Worm (Caenorhabditis elegans) whole organism, late embryonic: ENCODE results near the gene emc-1.
A peak's percentile ranks its signal among the peaks of the same experiment; 100 is the strongest.

Experiments used
- C08G9.2 ChIP-seq: sonication (generic microtip); optimal IDR thresholded peaks from 2 replicates; lab custom pipeline; 2016; ENCODE audit warnings: mild to moderate bottlenecking, missing genetic modification characterization, moderate library complexity, missing compliant biosample characterization
- C38D4.7 ChIP-seq: fragments of 200-800 bp; sonication (Bioruptor generic); optimal IDR thresholded peaks from 2 replicates; lab custom pipeline; 2018; ENCODE audit warnings: mild to moderate bottlenecking, missing genetic modification characterization, moderate library complexity, missing compliant biosample characterization
- K02D7.2 ChIP-seq: sonication (generic microtip); optimal IDR thresholded peaks from 2 replicates; lab custom pipeline; 2017; ENCODE audit warnings: mild to moderate bottlenecking, missing genetic modification characterization, missing compliant biosample characterization
- Y22D7AL.16 ChIP-seq: sonication (generic microtip); optimal IDR thresholded peaks from 2 replicates; lab custom pipeline; 2016; ENCODE audit warnings: missing genetic modification characterization, missing compliant biosample characterization
- ahr-1 ChIP-seq: sonication (generic microtip); optimal IDR thresholded peaks from 2 replicates; lab custom pipeline; 2016; ENCODE audit warnings: missing genetic modification characterization, missing compliant biosample characterization
- ceh-19 ChIP-seq: fragments of 200-800 bp; sonication (Bioruptor generic); optimal IDR thresholded peaks from 2 replicates; lab custom pipeline; 2018; ENCODE audit warnings: mild to moderate bottlenecking, missing genetic modification characterization, missing compliant biosample characterization
- ceh-22 ChIP-seq: sonication (generic microtip); optimal IDR thresholded peaks from 2 replicates; lab custom pipeline; 2017; ENCODE audit warnings: missing biosample characterization, missing genetic modification characterization
- ceh-30 ChIP-seq: fragments of 150-350 bp; optimal IDR thresholded peaks from 2 replicates; lab custom pipeline; 2014; ENCODE audit warnings: missing biosample characterization, missing genetic modification characterization
- ceh-31 ChIP-seq: sonication (generic microtip); optimal IDR thresholded peaks from 2 replicates; lab custom pipeline; 2016; ENCODE audit warnings: missing genetic modification characterization, missing compliant biosample characterization
- ceh-9 ChIP-seq: sonication (generic microtip); optimal IDR thresholded peaks from 2 replicates; lab custom pipeline; 2016; ENCODE audit warnings: mild to moderate bottlenecking, missing genetic modification characterization, inconsistent platforms, missing compliant biosample characterization
- che-1 ChIP-seq: sonication (generic microtip); optimal IDR thresholded peaks from 2 replicates; lab custom pipeline; 2016; ENCODE audit warnings: mild to moderate bottlenecking, missing genetic modification characterization, missing compliant biosample characterization
- dmd-4 ChIP-seq: sonication (generic microtip); optimal IDR thresholded peaks from 2 replicates; lab custom pipeline; 2016; ENCODE audit warnings: borderline replicate concordance, missing genetic modification characterization, missing compliant biosample characterization
- elt-2 ChIP-seq: sonication (generic microtip); optimal IDR thresholded peaks from 2 replicates; lab custom pipeline; 2016; ENCODE audit warnings: missing genetic modification reagents, missing genetic modification characterization, missing compliant biosample characterization
- elt-4 ChIP-seq: sonication (generic microtip); optimal IDR thresholded peaks from 2 replicates; lab custom pipeline; 2016; ENCODE audit warnings: missing genetic modification characterization, missing compliant biosample characterization
- eyg-1 ChIP-seq: sonication (generic microtip); optimal IDR thresholded peaks from 2 replicates; lab custom pipeline; 2016; ENCODE audit warnings: missing genotype, missing genetic modification characterization, missing compliant biosample characterization
- fkh-10 ChIP-seq: fragments of 150-350 bp; optimal IDR thresholded peaks from 2 replicates; lab custom pipeline; 2014; ENCODE audit warnings: missing biosample characterization, missing genetic modification reagents, missing genetic modification characterization
- gmeb-2 ChIP-seq: sonication (generic microtip); optimal IDR thresholded peaks from 2 replicates; lab custom pipeline; 2016; ENCODE audit warnings: missing genetic modification characterization, inconsistent platforms, missing compliant biosample characterization
- hlh-15 ChIP-seq: sonication (generic microtip); optimal IDR thresholded peaks from 2 replicates; lab custom pipeline; 2016; ENCODE audit warnings: missing genetic modification characterization, missing compliant biosample characterization
- hlh-30 ChIP-seq: sonication (generic microtip); optimal IDR thresholded peaks from 2 replicates; lab custom pipeline; 2017; ENCODE audit warnings: antibody characterized with exemption, missing genetic modification characterization, missing compliant biosample characterization; ENCODE audit not compliant: insufficient read depth
- lim-6 ChIP-seq: sonication (generic microtip); optimal IDR thresholded peaks from 2 replicates; lab custom pipeline; 2016; ENCODE audit warnings: missing genetic modification characterization, missing compliant biosample characterization
- nfya-1 ChIP-seq: sonication (generic microtip); optimal IDR thresholded peaks from 2 replicates; lab custom pipeline; 2017; ENCODE audit warnings: missing genetic modification characterization, mild to moderate bottlenecking, missing compliant biosample characterization, antibody characterized with exemption, moderate library complexity
- nhr-11 ChIP-seq: fragments of 150-350 bp; optimal IDR thresholded peaks from 2 replicates; lab custom pipeline; 2014; ENCODE audit warnings: missing biosample characterization, missing genetic modification characterization
- nhr-232 ChIP-seq: sonication (generic microtip); optimal IDR thresholded peaks from 2 replicates; lab custom pipeline; 2016; ENCODE audit warnings: missing genetic modification characterization, missing compliant biosample characterization
- npax-4 ChIP-seq: sonication (generic microtip); optimal IDR thresholded peaks from 2 replicates; lab custom pipeline; 2016; ENCODE audit warnings: missing genetic modification characterization, missing compliant biosample characterization
- pax-1 ChIP-seq: fragments of 150-350 bp; optimal IDR thresholded peaks from 2 replicates; lab custom pipeline; 2014; ENCODE audit warnings: missing biosample characterization, missing genetic modification characterization
- pha-2 ChIP-seq: sonication (generic microtip); optimal IDR thresholded peaks from 2 replicates; lab custom pipeline; 2017; ENCODE audit warnings: mild to moderate bottlenecking, missing genetic modification characterization, missing compliant biosample characterization
- pha-4 ChIP-seq: fragments of 150-350 bp; optimal IDR thresholded peaks from 2 replicates; lab custom pipeline; 2018; ENCODE audit warnings: missing biosample characterization, missing genetic modification reagents, missing genetic modification characterization
- sdc-2 ChIP-seq: sonication (generic microtip); optimal IDR thresholded peaks from 2 replicates; lab custom pipeline; 2016; ENCODE audit warnings: missing genotype, missing genetic modification characterization, missing compliant biosample characterization
- sox-4 ChIP-seq: sonication (generic microtip); optimal IDR thresholded peaks from 2 replicates; lab custom pipeline; 2017; ENCODE audit warnings: mild to moderate bottlenecking, missing genetic modification characterization, inconsistent platforms, missing compliant biosample characterization
- tbx-2 ChIP-seq: sonication (generic microtip); optimal IDR thresholded peaks from 2 replicates; lab custom pipeline; 2016; ENCODE audit warnings: missing genetic modification characterization, missing compliant biosample characterization
- tbx-7 ChIP-seq: sonication (generic microtip); optimal IDR thresholded peaks from 2 replicates; lab custom pipeline; 2016; ENCODE audit warnings: missing genotype, missing genetic modification characterization, missing compliant biosample characterization
- ttx-3 ChIP-seq: sonication (generic microtip); optimal IDR thresholded peaks from 2 replicates; lab custom pipeline; 2016; ENCODE audit warnings: missing genetic modification reagents, missing genetic modification characterization, missing compliant biosample characterization
- unc-3 ChIP-seq, 2 experiments: fragments of 200-800 bp in 1 of 2; sonication (Bioruptor generic) in 1 of 2; sonication (generic microtip) in 1 of 2; conservative IDR thresholded peaks in 1 of 2; optimal IDR thresholded peaks in 1 of 2; 2 replicates each; pipeline versions ENCODE4 v1.3.6 to Lab custom; 2016 to 2022; ENCODE audit warnings: missing compliant biosample characterization in 2 of 2, missing genetic modification characterization in 2 of 2, missing genetic modification reagents in 1 of 2
- unc-42 ChIP-seq: sonication (generic microtip); optimal IDR thresholded peaks from 2 replicates; lab custom pipeline; 2016; ENCODE audit warnings: missing genotype, missing genetic modification characterization, missing compliant biosample characterization
- unc-55 ChIP-seq: sonication (generic microtip); optimal IDR thresholded peaks from 2 replicates; lab custom pipeline; 2017; ENCODE audit warnings: missing biosample characterization, missing genetic modification reagents, missing genetic modification characterization
- unc-86 ChIP-seq: sonication (generic microtip); optimal IDR thresholded peaks from 2 replicates; lab custom pipeline; 2016; ENCODE audit warnings: missing genetic modification characterization, missing compliant biosample characterization
- ztf-16 ChIP-seq: sonication (generic microtip); optimal IDR thresholded peaks from 2 replicates; lab custom pipeline; 2017; ENCODE audit warnings: missing genetic modification characterization, missing compliant biosample characterization

The emc-1 gene

DNA sequence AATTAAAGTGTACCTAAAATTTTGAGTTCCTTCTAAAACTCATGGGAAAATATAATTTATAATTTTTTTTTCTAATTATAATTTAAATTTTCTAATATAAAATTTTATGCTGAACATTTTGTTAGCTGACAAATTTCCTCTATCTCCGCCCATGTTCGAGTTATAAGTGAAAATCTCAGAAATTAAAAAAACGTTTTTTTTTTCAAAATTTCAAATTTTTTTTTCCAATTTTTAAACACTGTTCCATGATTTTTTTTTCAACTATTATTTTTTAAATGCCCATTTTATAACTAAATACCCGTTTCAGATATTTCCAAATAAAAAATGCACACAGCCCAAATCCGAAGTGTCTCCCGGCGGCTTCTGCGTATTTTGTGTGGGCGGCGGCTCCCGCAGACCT is 18.8 kb upstream of the emc-1 start, which contains the start of gene Y51H7BR.8:
Y51H7BR.8 (plus strand) TSS at position 301 of the 400 bp plus-strand sequence.
- TF ChIP-seq che-1 (tag; lab: Kevin White, UChicago) (no peak), unc-55 (no peak), elt-4 (tag; lab: Kevin White, UChicago) (no peak), pha-2 (tag; lab: Kevin White, UChicago) (no peak), sox-4 (no peak), ceh-30 (tag; lab: Kevin White, UChicago) (no peak), fkh-10 (GFP tag; lab: Kevin White, UChicago) (no peak), hlh-15 (tag; lab: Kevin White, UChicago) (no peak), ztf-16 (tag; lab: Kevin White, UChicago) (no peak), ahr-1 (tag; lab: Kevin White, UChicago) (no peak), dmd-4 (no peak), sdc-2 (tag; lab: Kevin White, UChicago) (no peak), ceh-9 (tag; lab: Kevin White, UChicago) (no peak), unc-42 (tag; lab: Kevin White, UChicago) (no peak), nhr-11 (tag; lab: Kevin White, UChicago) (no peak), npax-4 (no peak), ttx-3 (no peak), pax-1 (tag; lab: Kevin White, UChicago) (no peak), C38D4.7 (GFP tag; lab: Kevin White, UChicago) (no peak), ceh-31 (tag; lab: Kevin White, UChicago) (no peak)

DNA sequence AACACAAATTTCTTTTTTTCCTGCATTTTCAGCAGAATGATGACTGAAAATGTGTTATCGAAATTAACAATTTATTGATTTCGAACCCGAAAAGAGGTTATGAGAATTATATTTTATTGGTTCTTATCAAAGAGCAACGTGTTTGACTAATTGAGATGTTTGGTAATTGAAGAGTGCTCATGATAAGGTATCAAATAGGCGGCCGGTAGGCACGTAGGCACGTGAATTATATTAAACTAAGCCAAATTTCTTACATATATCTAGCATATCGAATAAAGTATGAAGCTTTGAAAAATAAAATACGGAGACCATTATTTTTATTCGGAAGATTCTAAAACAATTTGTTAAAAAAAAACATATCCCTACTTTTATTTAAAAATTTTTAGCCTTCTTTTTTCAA is 17.2 kb upstream of the emc-1 start, which contains the start of gene math-45:
math-45 (minus strand) TSS at position 101 of the 400 bp plus-strand sequence.
- TF ChIP-seq unc-42 (tag; lab: Kevin White, UChicago): no peak
- TF ChIP-seq ceh-22 (tag; lab: Kevin White, UChicago): no peak
- no peak for TF ChIP-seq hlh-30
- TF ChIP-seq nfya-1 (tag; lab: Kevin White, UChicago): no peak
- TF ChIP-seq unc-86 (tag; lab: Kevin White, UChicago): no peak
- no peak for TF ChIP-seq gmeb-2 (tag; lab: Kevin White, UChicago)
- no peak for TF ChIP-seq Y22D7AL.16 (tag; lab: Kevin White, UChicago)
- no peak for TF ChIP-seq tbx-7
- no peak for TF ChIP-seq pha-4 (tag; lab: Kevin White, UChicago)
- no peak for TF ChIP-seq ttx-3
- no peak for TF ChIP-seq K02D7.2 (tag; lab: Kevin White, UChicago)
- no peak for TF ChIP-seq unc-3 (GFP tag; conservative IDR thresholded peaks at IDR 0.05; lab: Robert Waterston, UW)
- no peak for TF ChIP-seq unc-3 (tag; optimal IDR thresholded peaks at IDR 0.05; lab: Kevin White, UChicago)

DNA sequence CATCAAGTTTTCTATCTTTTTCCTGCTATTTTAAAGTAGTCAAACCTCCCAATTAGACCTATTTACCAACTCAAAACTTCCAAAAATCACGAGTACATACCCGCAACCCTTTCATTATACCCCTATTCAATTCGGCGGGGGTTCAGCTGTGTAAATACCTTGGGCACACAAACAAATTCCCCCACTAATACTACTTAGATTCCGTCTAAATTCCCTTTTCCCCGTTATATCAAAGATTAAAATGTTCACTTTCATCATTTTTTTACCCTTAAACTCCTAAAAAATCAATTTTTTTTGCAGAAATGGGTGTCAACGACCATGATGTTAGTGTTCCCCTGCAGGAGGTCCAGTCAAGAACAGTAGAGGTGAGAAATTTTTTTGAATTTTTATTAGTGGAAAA is 4.1 kb upstream of the emc-1 start, which contains the start of gene fdgt-1:
fdgt-1 (plus strand) TSS at position 301 of the 400 bp plus-strand sequence.
- TF ChIP-seq pax-1 (tag; lab: Kevin White, UChicago) (no peak), eyg-1 (tag; lab: Kevin White, UChicago) (no peak), gmeb-2 (tag; lab: Kevin White, UChicago) (no peak), lim-6 (tag; lab: Kevin White, UChicago) (no peak), unc-42 (tag; lab: Kevin White, UChicago) (no peak), npax-4 (no peak), nhr-232 (no peak), C08G9.2 (tag; lab: Kevin White, UChicago) (no peak), dmd-4 (no peak), ceh-19 (GFP tag; lab: Kevin White, UChicago) (no peak)

DNA sequence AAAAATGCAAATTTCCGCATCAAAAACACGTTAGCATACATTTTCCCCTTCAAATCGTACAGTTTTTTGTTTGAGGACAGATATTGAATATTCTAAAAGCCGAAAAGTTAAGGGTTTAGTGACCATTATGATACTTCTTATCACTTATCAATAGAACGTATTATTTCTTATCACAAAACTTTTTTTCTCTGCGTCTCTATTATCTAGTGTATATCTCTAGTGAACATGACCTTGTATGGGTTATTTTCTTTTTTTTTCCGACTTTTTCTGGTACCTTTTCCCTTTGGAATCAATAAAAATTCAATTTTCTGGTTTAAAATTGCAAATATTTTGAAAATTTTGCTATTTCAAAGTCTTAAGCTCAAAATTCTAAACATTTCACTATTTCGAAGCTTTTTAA is 3.5 kb upstream of the emc-1 start:
- TF ChIP-seq elt-2 (peak; percentile 82), tbx-2 (tag; lab: Kevin White, UChicago) (no peak)
